Worm (Caenorhabditis elegans) whole organism, dauer: ENCODE data around the gene vps-33.2.

Experiments
- unc-62 ChIP-seq: sonication (generic microtip); optimal IDR thresholded peaks from 2 replicates; lab custom pipeline; 2017; ENCODE audit warnings: missing biosample characterization, missing genetic modification reagents, missing genetic modification characterization

The vps-33.2 gene

ce11 chrII:6600973-6601372 lies at the start of gene vps-33.2:
Gene vps-33.2, plus strand, starts transcription at chrII:6601216.
- no peak for TF ChIP-seq unc-62 (GFP tag; lab: Kevin White, UChicago)

- TF ChIP-seq unc-62 (GFP tag; lab: Kevin White, UChicago): no peak
Observed at ce11 chrII:6554677-6555076, 46.3 kb upstream of the vps-33.2 start, which contains the start of gene wrn-1. Gene wrn-1, plus strand, starts transcription at chrII:6554977.

- TF ChIP-seq unc-62 (GFP tag; lab: Kevin White, UChicago): no peak
Observed at ce11 chrII:6558887-6559286, 42.1 kb upstream of the vps-33.2 start.

ce11 chrII:6560291-6560690 lies 40.7 kb upstream of the vps-33.2 start:
- TF ChIP-seq unc-62 (GFP tag; lab: Kevin White, UChicago): no peak

ce11 chrII:6561300-6561699 lies 39.7 kb upstream of the vps-33.2 start, which contains the start of gene F18C5.10:
Gene F18C5.10, minus strand, starts transcription at chrII:6561444.
- no peak for TF ChIP-seq unc-62 (GFP tag; lab: Kevin White, UChicago)

- TF ChIP-seq unc-62 (GFP tag; lab: Kevin White, UChicago): no peak
Observed at ce11 chrII:6562203-6562867, 38.7 kb upstream of the vps-33.2 start.

ce11 chrII:6563238-6563637 lies 37.8 kb upstream of the vps-33.2 start:
- TF ChIP-seq unc-62 (GFP tag; lab: Kevin White, UChicago): no peak

- no peak for TF ChIP-seq unc-62 (GFP tag; lab: Kevin White, UChicago)
Observed at ce11 chrII:6565077-6565476, 35.9 kb upstream of the vps-33.2 start, which contains the start of gene mpz-3. Gene mpz-3, minus strand, starts transcription at chrII:6565396.

- no peak for TF ChIP-seq unc-62 (GFP tag; lab: Kevin White, UChicago)
Observed at ce11 chrII:6566628-6567180, 34.3 kb upstream of the vps-33.2 start, which contains the start of the genes F18C5.5 and F18C5.9. Gene F18C5.5, minus strand, starts transcription at chrII:6566728. Gene F18C5.9, plus strand, starts transcription at chrII:6567130.

ce11 chrII:6568707-6569106 lies 32.3 kb upstream of the vps-33.2 start, which contains the start of gene sra-27:
Gene sra-27, plus strand, starts transcription at chrII:6569007.
- no peak for TF ChIP-seq unc-62 (GFP tag; lab: Kevin White, UChicago)

ce11 chrII:6573677-6574076 lies 27.3 kb upstream of the vps-33.2 start, which contains the start of gene sra-28:
Gene sra-28, minus strand, starts transcription at chrII:6573777.
- TF ChIP-seq unc-62 (GFP tag; lab: Kevin White, UChicago): no peak

- no peak for TF ChIP-seq unc-62 (GFP tag; lab: Kevin White, UChicago)
Observed at ce11 chrII:6575647-6576046, 25.4 kb upstream of the vps-33.2 start, which contains the start of gene sra-29. Gene sra-29, minus strand, starts transcription at chrII:6575747.

ce11 chrII:6578378-6578777 lies 22.6 kb upstream of the vps-33.2 start, which contains the start of gene sra-31:
Gene sra-31, minus strand, starts transcription at chrII:6578478.
- no peak for TF ChIP-seq unc-62 (GFP tag; lab: Kevin White, UChicago)

ce11 chrII:6581236-6581635 lies 19.8 kb upstream of the vps-33.2 start, which contains the start of gene C56C10.6:
Gene C56C10.6, minus strand, starts transcription at chrII:6581336.
- no peak for TF ChIP-seq unc-62 (GFP tag; lab: Kevin White, UChicago)

- TF ChIP-seq unc-62 (GFP tag; lab: Kevin White, UChicago): no peak
Observed at ce11 chrII:6582758-6583157, 18.3 kb upstream of the vps-33.2 start, which contains the start of gene C56C10.4. Gene C56C10.4, plus strand, starts transcription at chrII:6583058.

- no peak for TF ChIP-seq unc-62 (GFP tag; lab: Kevin White, UChicago)
Observed at ce11 chrII:6587264-6587870, 13.6 kb upstream of the vps-33.2 start, which contains the start of gene C56C10.7. Gene C56C10.7, minus strand, starts transcription at chrII:6587575.
